Fruit fly (Drosophila melanogaster) whole organism, embryonic: ENCODE results near the gene SdicC.
"Not testable (repeated sequence)": the region's sequence is repeated elsewhere in the genome, so short reads cannot be mapped to it uniquely, and the experiment has no call there.

ENCODE experiments used
- Atf-2 ChIP-seq: fragments of 200-800 bp; sonication (Bioruptor generic); optimal IDR thresholded peaks from 2 replicates; lab custom pipeline; 2016; ENCODE audit warnings: missing biosample characterization, missing genetic modification characterization
- Bteb2 ChIP-seq: fragments of 200-800 bp; sonication (Bioruptor generic); optimal IDR thresholded peaks from 2 replicates; lab custom pipeline; 2016; ENCODE audit warnings: missing biosample characterization, missing genetic modification characterization
- CG10147 ChIP-seq: fragments of 200-800 bp; sonication (Bioruptor generic); optimal IDR thresholded peaks from 2 replicates; lab custom pipeline; 2019; ENCODE audit warnings: missing biosample characterization, mild to moderate bottlenecking, missing genetic modification characterization, moderate library complexity
- CG14710 ChIP-seq: fragments of 200-800 bp; sonication (Bioruptor generic); optimal IDR thresholded peaks from 3 replicates; lab custom pipeline; 2019; ENCODE audit warnings: missing biosample characterization, mild to moderate bottlenecking, missing genetic modification characterization, moderate library complexity
- CG14860 ChIP-seq: fragments of 200-800 bp; sonication (Bioruptor generic); IDR thresholded peaks from 3 replicates; pipeline ENCODE4 v1.3.6; 2022; ENCODE audit warnings: missing biosample characterization, missing genetic modification characterization; ENCODE audit not compliant: partially characterized antibody
- CG15601 ChIP-seq: fragments of 200-800 bp; sonication (Bioruptor generic); optimal IDR thresholded peaks from 3 replicates; lab custom pipeline; 2019; ENCODE audit warnings: missing biosample characterization, mild to moderate bottlenecking, missing genetic modification characterization, moderate library complexity
- CG1647 ChIP-seq: fragments of 200-800 bp; sonication (Bioruptor generic); optimal IDR thresholded peaks from 3 replicates; lab custom pipeline; 2016; ENCODE audit warnings: missing biosample characterization, missing genetic modification characterization
- CG17912 ChIP-seq: fragments of 200-800 bp; sonication (Bioruptor generic); optimal IDR thresholded peaks from 2 replicates; lab custom pipeline; 2018; ENCODE audit warnings: missing biosample characterization, mild to moderate bottlenecking, missing genetic modification characterization
- CG1792 ChIP-seq: fragments of 200-800 bp; sonication (Bioruptor generic); optimal IDR thresholded peaks from 2 replicates; lab custom pipeline; 2016; ENCODE audit warnings: missing biosample characterization, missing genetic modification characterization
- CG2678 ChIP-seq: fragments of 200-800 bp; sonication (Bioruptor generic); optimal IDR thresholded peaks from 3 replicates; lab custom pipeline; 2019; ENCODE audit warnings: missing biosample characterization, mild to moderate bottlenecking, missing genetic modification characterization, moderate library complexity
- CG3847 ChIP-seq: fragments of 200-800 bp; sonication (Bioruptor generic); IDR thresholded peaks from 2 replicates; pipeline ENCODE4 v1.3.6; 2022; ENCODE audit warnings: missing biosample characterization, missing genetic modification characterization
- CG4707 ChIP-seq: fragments of 200-800 bp; sonication (Bioruptor generic); optimal IDR thresholded peaks from 2 replicates; lab custom pipeline; 2018; ENCODE audit warnings: missing biosample characterization, mild to moderate bottlenecking, missing genetic modification characterization, moderate library complexity
- CG4730 ChIP-seq: fragments of 200-800 bp; sonication (Bioruptor generic); IDR thresholded peaks from 2 replicates; pipeline ENCODE4 v1.3.6; 2022; ENCODE audit warnings: missing biosample characterization, missing genetic modification characterization
- CG6254 ChIP-seq: fragments of 200-800 bp; sonication (Bioruptor generic); optimal IDR thresholded peaks from 3 replicates; lab custom pipeline; 2017; ENCODE audit warnings: mild to moderate bottlenecking, missing biosample characterization, missing genetic modification reagents, missing genetic modification characterization
- CG7987 ChIP-seq: fragments of 200-800 bp; sonication (Bioruptor generic); optimal IDR thresholded peaks from 2 replicates; lab custom pipeline; 2018; ENCODE audit warnings: missing biosample characterization, mild to moderate bottlenecking, missing genetic modification characterization, moderate library complexity
- CG8924 ChIP-seq: fragments of 200-800 bp; optimal IDR thresholded peaks from 3 replicates; lab custom pipeline; 2019; ENCODE audit warnings: missing biosample characterization, mild to moderate bottlenecking, missing genetic modification characterization, moderate library complexity
- CoRest ChIP-seq: fragments of 200-800 bp; sonication (Bioruptor generic); optimal IDR thresholded peaks from 3 replicates; lab custom pipeline; 2018; ENCODE audit warnings: missing biosample characterization, mild to moderate bottlenecking, missing genetic modification characterization, moderate library complexity
- Dad ChIP-seq: fragments of 200-800 bp; sonication (Bioruptor generic); optimal IDR thresholded peaks from 3 replicates; lab custom pipeline; 2016; ENCODE audit warnings: missing biosample characterization, missing genetic modification characterization
- Doc2 ChIP-seq: fragments of 200-800 bp; sonication (Bioruptor generic); IDR thresholded peaks from 2 replicates; pipeline ENCODE4 v1.3.6; 2022; ENCODE audit warnings: missing biosample characterization, missing genetic modification characterization
- Elba2 ChIP-seq: fragments of 200-800 bp; sonication (Bioruptor generic); optimal IDR thresholded peaks from 3 replicates; lab custom pipeline; 2016; ENCODE audit warnings: missing biosample characterization, missing genetic modification characterization
- Hr78 ChIP-seq, 2 experiments: fragments of 200-800 bp in 1 of 2; fragments of >200 bp in 1 of 2; sonication (Bioruptor generic) in 1 of 2; optimal IDR thresholded peaks; 2 replicates each; lab custom pipeline; 2017 to 2019; ENCODE audit warnings: missing biosample characterization in 2 of 2, missing genetic modification characterization in 2 of 2, mild to moderate bottlenecking in 1 of 2, moderate library complexity in 1 of 2
- Myb ChIP-seq: fragments of 200-800 bp; sonication (Bioruptor generic); optimal IDR thresholded peaks from 2 replicates; lab custom pipeline; 2016; ENCODE audit warnings: missing biosample characterization, missing genetic modification characterization
- NFAT ChIP-seq: fragments of 200-800 bp; sonication (Bioruptor generic); IDR thresholded peaks from 2 replicates; pipeline ENCODE4 v1.3.6; 2022; ENCODE audit warnings: missing biosample characterization, missing genetic modification characterization
- Ptx1 ChIP-seq: fragments of 200-800 bp; sonication (Bioruptor generic); IDR thresholded peaks from 2 replicates; pipeline ENCODE4 v1.3.6; 2022; ENCODE audit warnings: missing biosample characterization, missing genetic modification characterization
- Sox100B ChIP-seq: fragments of 200-800 bp; sonication (Bioruptor generic); optimal IDR thresholded peaks from 3 replicates; lab custom pipeline; 2018; ENCODE audit warnings: missing biosample characterization, mild to moderate bottlenecking, missing genetic modification characterization
- Taf1 ChIP-seq: fragments of 200-800 bp; sonication (Bioruptor generic); IDR thresholded peaks from 2 replicates; pipeline ENCODE4 v1.3.6; 2022; ENCODE audit warnings: missing biosample characterization, missing genetic modification characterization
- cas ChIP-seq: fragments of 200-800 bp; sonication (Bioruptor generic); IDR thresholded peaks from 2 replicates; pipeline ENCODE4 v1.3.6; 2022; ENCODE audit warnings: missing biosample characterization, missing genetic modification characterization
- chinmo ChIP-seq: fragments of 200-800 bp; sonication (Bioruptor generic); IDR thresholded peaks from 4 replicates; pipeline ENCODE4 v1.3.6; 2022; ENCODE audit warnings: missing biosample characterization, missing genetic modification characterization; ENCODE audit not compliant: partially characterized antibody
- gem ChIP-seq: fragments of 200-800 bp; sonication (Bioruptor generic); optimal IDR thresholded peaks from 2 replicates; lab custom pipeline; 2019; ENCODE audit warnings: missing biosample characterization, mild to moderate bottlenecking, missing genetic modification characterization, moderate library complexity
- gro ChIP-seq: fragments of 200-800 bp; sonication (Bioruptor generic); optimal IDR thresholded peaks from 2 replicates; lab custom pipeline; 2016; ENCODE audit warnings: missing biosample characterization, missing genetic modification characterization
- gsb-n ChIP-seq: fragments of 200-800 bp; sonication (Bioruptor generic); optimal IDR thresholded peaks from 3 replicates; lab custom pipeline; 2018; ENCODE audit warnings: missing biosample characterization, mild to moderate bottlenecking, missing genetic modification characterization
- hbn ChIP-seq: fragments of 200-800 bp; sonication (Bioruptor generic); IDR thresholded peaks from 2 replicates; pipeline ENCODE4 v1.3.6; 2022; ENCODE audit warnings: missing biosample characterization, missing genetic modification characterization; ENCODE audit not compliant: partially characterized antibody
- jing ChIP-seq: fragments of 200-800 bp; sonication (Bioruptor generic); optimal IDR thresholded peaks from 2 replicates; lab custom pipeline; 2018; ENCODE audit warnings: missing biosample characterization, mild to moderate bottlenecking, missing genetic modification characterization
- luna ChIP-seq: fragments of 200-800 bp; sonication (Bioruptor generic); optimal IDR thresholded peaks from 2 replicates; lab custom pipeline; 2016; ENCODE audit warnings: missing biosample characterization, missing genetic modification characterization
- prd ChIP-seq, 3 experiments: fragments of >200 bp in 2 of 3; fragments of 200-800 bp in 1 of 3; sonication (Bioruptor generic) in 1 of 3; optimal IDR thresholded peaks in 2 of 3; IDR thresholded peaks in 1 of 3; 2 replicates in 2 of 3; 3 replicates in 1 of 3; pipeline versions ENCODE4 v1.3.6 to Lab custom; 2017 to 2022; ENCODE audit warnings: missing biosample characterization in 1 of 3, missing genetic modification characterization in 1 of 3
- psq ChIP-seq: fragments of 200-800 bp; sonication (Bioruptor generic); optimal IDR thresholded peaks from 2 replicates; lab custom pipeline; 2017; ENCODE audit warnings: missing biosample characterization, missing genetic modification characterization
- pzg ChIP-seq: fragments of 200-800 bp; sonication (Bioruptor generic); optimal IDR thresholded peaks from 3 replicates; lab custom pipeline; 2018; ENCODE audit warnings: missing biosample characterization, mild to moderate bottlenecking, missing genetic modification characterization, moderate library complexity
- repo ChIP-seq: fragments of 200-800 bp; sonication (Bioruptor generic); optimal IDR thresholded peaks from 2 replicates; lab custom pipeline; 2016; ENCODE audit warnings: missing biosample characterization, missing genetic modification characterization
- sens-2 ChIP-seq: fragments of 200-800 bp; sonication (Bioruptor generic); IDR thresholded peaks from 2 replicates; pipeline ENCODE4 v1.3.6; 2022; ENCODE audit warnings: missing biosample characterization, missing genetic modification characterization
- so ChIP-seq: fragments of 200-800 bp; sonication (Bioruptor generic); IDR thresholded peaks from 3 replicates; pipeline ENCODE4 v1.3.6; 2022; ENCODE audit warnings: missing biosample characterization, missing genetic modification characterization
- sug ChIP-seq: fragments of 200-800 bp; optimal IDR thresholded peaks from 2 replicates; lab custom pipeline; 2019; ENCODE audit warnings: missing biosample characterization, mild to moderate bottlenecking, missing genetic modification characterization, moderate library complexity
- trem ChIP-seq: fragments of 200-800 bp; optimal IDR thresholded peaks from 3 replicates; lab custom pipeline; 2019; ENCODE audit warnings: missing biosample characterization, mild to moderate bottlenecking, missing genetic modification characterization, moderate library complexity
- ttk ChIP-seq: fragments of 200-800 bp; sonication (Bioruptor generic); IDR thresholded peaks from 2 replicates; pipeline ENCODE4 v2.1.2; 2022; ENCODE audit warnings: missing biosample characterization, missing genetic modification characterization

Gene SdicC

dm6 chrX:20194127-20194526 lies 22.9 kb downstream of the SdicC start, which contains the start of gene Sdic3:
Gene Sdic3, minus strand, starts transcription at chrX:20194227.
- TF ChIP-seq CG8924 (tag; lab: Kevin White, UChicago); Doc2 (GFP tag; lab: Robert Waterston, UW); Taf1 (GFP tag; lab: Robert Waterston, UW): not testable (repeated sequence)

- not testable (repeated sequence) for TF ChIP-seq repo (GFP tag; lab: Kevin White, UChicago); CG4730 (GFP tag; lab: Robert Waterston, UW); CG17912 (GFP tag; lab: Kevin White, UChicago)
Observed at dm6 chrX:20186387-20186786, 30.7 kb downstream of the SdicC start, which contains the start of gene Sdic2. Gene Sdic2, minus strand, starts transcription at chrX:20186487.

dm6 chrX:20178538-20178937 lies 38.5 kb downstream of the SdicC start, which contains the start of gene Sdic1:
Gene Sdic1, minus strand, starts transcription at chrX:20178638.
- not testable (repeated sequence) for TF ChIP-seq Dad; Doc2 (GFP tag; lab: Robert Waterston, UW); hbn (GFP tag; lab: Robert Waterston, UW)

- TF ChIP-seq trem (tag; lab: Kevin White, UChicago) (no peak), CG6254 (GFP tag; lab: Kevin White, UChicago) (peak; percentile 32), CG1647 (GFP tag; lab: Kevin White, UChicago) (peak; percentile 11), CG15601 (tag; lab: Kevin White, UChicago) (peak; percentile 7), jing (GFP tag; lab: Kevin White, UChicago) (peak; percentile 20), chinmo (GFP tag; lab: Robert Waterston, UW) (no peak), Elba2 (GFP tag; lab: Kevin White, UChicago) (no peak), ttk (GFP tag; lab: Robert Waterston, UW) (peak; percentile 59), Ptx1 (GFP tag; lab: Robert Waterston, UW) (peak; percentile 69), Bteb2 (GFP tag; lab: Kevin White, UChicago) (no peak), Myb (peak; percentile 4), cas (GFP tag; lab: Robert Waterston, UW) (no peak), CoRest (tag; lab: Kevin White, UChicago) (peak; percentile 61), pzg (GFP tag; lab: Kevin White, UChicago) (no peak), Hr78 (GFP tag; optimal IDR thresholded peaks at IDR 0.05; lab: Kevin White, UChicago) (no peak), CG7987 (no peak), sug (peak; percentile 4), so (GFP tag; lab: Robert Waterston, UW) (peak; percentile 51; the same call in 1 of the 3 replicates), gro (GFP tag; lab: Kevin White, UChicago) (no peak), gsb-n (tag; lab: Kevin White, UChicago) (peak; percentile 14), NFAT (GFP tag; lab: Robert Waterston, UW) (no peak), CG4707 (GFP tag; lab: Kevin White, UChicago) (no peak), sens-2 (GFP tag; lab: Robert Waterston, UW) (no peak), luna (GFP tag; lab: Kevin White, UChicago) (no peak), CG1792 (GFP tag; lab: Kevin White, UChicago) (peak; percentile 76), CG2678 (tag; lab: Kevin White, UChicago) (peak; percentile 79), CG10147 (GFP tag; lab: Kevin White, UChicago) (peak; percentile 74), CG14710 (tag; lab: Kevin White, UChicago) (peak; percentile 39), Atf-2 (peak; percentile 5), gem (tag; lab: Kevin White, UChicago) (peak; percentile 74), Sox100B (GFP tag; lab: Kevin White, UChicago) (peak; percentile 82), CG14860 (GFP tag; lab: Robert Waterston, UW) (no peak), psq (no peak), CG3847 (GFP tag; lab: Robert Waterston, UW) (no peak), prd (optimal IDR thresholded peaks at IDR 0.05; lab: Kevin White, UChicago) (no peak), prd (GFP tag; IDR thresholded peaks at IDR 0.05; lab: Robert Waterston, UW) (peak; percentile 44; the same call in 2 of the 3 replicates)
Observed at dm6 chrX:20173464-20173995, 43.5 kb downstream of the SdicC start, which contains the start of gene AnxB10. Gene AnxB10, minus strand, starts transcription at chrX:20173514.
